Worm (Caenorhabditis elegans): ENCODE data around the gene abhd-14.

- TF ChIP-seq nhr-11 (tag; optimal IDR thresholded peaks at IDR 0.05) (no peak), snpc-4 (tag; optimal IDR thresholded peaks at IDR 0.05) (no peak), elt-3 (tag; optimal IDR thresholded peaks at IDR 0.05) (no peak), nhr-25 (tag; optimal IDR thresholded peaks at IDR 0.05) (no peak), lin-13 (GFP tag; optimal IDR thresholded peaks at IDR 0.05) (no peak), skn-1 (tag; optimal IDR thresholded peaks at IDR 0.05) (no peak), aly-2 (tag; optimal IDR thresholded peaks at IDR 0.05) (no peak)
These were observed 19.6 kb downstream of the abhd-14 start, which contains the start of gene atg-3 for ce11 chrIV:1010212-1010611.

All from whole organism, L2 larva.